Fruit fly (Drosophila melanogaster): Measurements from ENCODE around the gene Idgf2.

dm6 chr2L:16422657-16423473 lies 24.3 kb upstream of the Idgf2 start:
- peak; percentile 34 for TF ChIP-seq CG15479 (GFP tag; optimal IDR thresholded peaks at IDR 0.05)
- TF ChIP-seq danr (GFP tag; IDR thresholded peaks at IDR 0.05) = no peak
- TF ChIP-seq Sox102F (GFP tag; optimal IDR thresholded peaks at IDR 0.05) = no peak
- TF ChIP-seq Tbp (GFP tag; optimal IDR thresholded peaks at IDR 0.05) = no peak
- TF ChIP-seq NC2β (GFP tag; optimal IDR thresholded peaks at IDR 0.05) = no peak
- no peak for TF ChIP-seq CG11247 (GFP tag; IDR thresholded peaks at IDR 0.05)
- TF ChIP-seq Oli (tag; optimal IDR thresholded peaks at IDR 0.05) = no peak
- peak in 1 of 2 experiments; percentile 48 for TF ChIP-seq tll (GFP tag; optimal IDR thresholded peaks at IDR 0.05)
- TF ChIP-seq zen (tag; optimal IDR thresholded peaks at IDR 0.05) = peak; percentile 30

Data from whole organism, embryonic.